Fruit fly (Drosophila melanogaster): ENCODE measurements around the gene Grp170.

Gene Grp170

dm6 chrX:2321900-2322555 is 47.2 kb upstream of the Grp170 start (continued):
- TF ChIP-seq BEAF-32 (GFP tag; optimal IDR thresholded peaks at IDR 0.05) (no peak), gce (GFP tag; IDR thresholded peaks at IDR 0.05) (no peak; the same call in 2 of the 3 replicates), CG17802 (tag; optimal IDR thresholded peaks at IDR 0.05) (no peak), ase (GFP tag; IDR thresholded peaks at IDR 0.05) (peak; percentile 34; the same call in 1 of the 3 replicates), CG3995 (GFP tag; optimal IDR thresholded peaks at IDR 0.05) (no peak), Lim3 (GFP tag; IDR thresholded peaks at IDR 0.05) (no peak), HLH54F (GFP tag; optimal IDR thresholded peaks at IDR 0.05) (peak; percentile 24), CG31441 (GFP tag; IDR thresholded peaks at IDR 0.05) (peak; percentile 30; the same call in 1 of the 2 replicates), ci (GFP tag; IDR thresholded peaks at IDR 0.05) (peak; percentile 82), sd (tag; optimal IDR thresholded peaks at IDR 0.05) (no peak), CG2889 (GFP tag; IDR thresholded peaks at IDR 0.05) (peak; percentile 74; the same call in 2 of the 3 replicates), cwo (GFP tag; optimal IDR thresholded peaks at IDR 0.05) (peak; percentile 5), CG10959 (GFP tag; IDR thresholded peaks at IDR 0.05) (no peak), chif (GFP tag; optimal IDR thresholded peaks at IDR 0.05) (peak; percentile 29 to 48), CG17612 (GFP tag; IDR thresholded peaks at IDR 0.05) (no peak), CG9609 (GFP tag; optimal IDR thresholded peaks at IDR 0.05) (peak; percentile 60), wdn (GFP tag; IDR thresholded peaks at IDR 0.05) (0 out of 2 replicates have a peak, but pooled peaks have one; percentile 23), unpg (GFP tag; optimal IDR thresholded peaks at IDR 0.05) (peak; percentile 47), fd64A (GFP tag; optimal IDR thresholded peaks at IDR 0.05) (no peak), CG1603 (tag; optimal IDR thresholded peaks at IDR 0.05) (peak; percentile 68), pros (GFP tag; optimal IDR thresholded peaks at IDR 0.05) (no peak), gsb-n (tag; optimal IDR thresholded peaks at IDR 0.05) (no peak), eyg (GFP tag; optimal IDR thresholded peaks at IDR 0.05) (peak; percentile 8), CG3163 (GFP tag; optimal IDR thresholded peaks at IDR 0.05) (peak; percentile 20), gro (GFP tag; optimal IDR thresholded peaks at IDR 0.05) (peak; percentile 45), pzg (GFP tag; optimal IDR thresholded peaks at IDR 0.05) (no peak), CG9437 (GFP tag; optimal IDR thresholded peaks at IDR 0.05) (no peak), yki (optimal IDR thresholded peaks at IDR 0.05) (no peak), CG16813 (GFP tag; IDR thresholded peaks at IDR 0.05; ENCODE audit: partially characterized antibody) (no peak), CG15269 (tag; optimal IDR thresholded peaks at IDR 0.05) (peak; percentile 60), croc (GFP tag; conservative IDR thresholded peaks at IDR 0.05) (no peak), CG6854 (GFP tag; optimal IDR thresholded peaks at IDR 0.05) (no peak), sug (tag; optimal IDR thresholded peaks at IDR 0.05) (no peak), wek (GFP tag; optimal IDR thresholded peaks at IDR 0.05) (no peak), gsb (GFP tag; IDR thresholded peaks at IDR 0.05) (0 out of 2 replicates have a peak, but pooled peaks have one; percentile 25), Side (GFP tag; optimal IDR thresholded peaks at IDR 0.05) (peak; percentile 16), CkIIα-i1 (GFP tag; IDR thresholded peaks at IDR 0.05) (no peak), Dip3 (GFP tag; optimal IDR thresholded peaks at IDR 0.05) (no peak), Sry-β (GFP tag; optimal IDR thresholded peaks at IDR 0.05) (no peak), CG14860 (GFP tag; IDR thresholded peaks at IDR 0.05; ENCODE audit: partially characterized antibody) (no peak), Lhr (GFP tag; optimal IDR thresholded peaks at IDR 0.05) (no peak), Sin3A (optimal IDR thresholded peaks at IDR 0.05) (no peak), Mrtf (GFP tag; IDR thresholded peaks at IDR 0.05) (0 out of 3 replicates have a peak, but pooled peaks have one; percentile 56), CG7786 (GFP tag; optimal IDR thresholded peaks at IDR 0.05) (peak; percentile 62), CG18011 (GFP tag; optimal IDR thresholded peaks at IDR 0.05) (no peak), ac (GFP tag; optimal IDR thresholded peaks at IDR 0.05) (peak; percentile 15), CG10462 (GFP tag; optimal IDR thresholded peaks at IDR 0.05) (no peak), slbo (GFP tag; IDR thresholded peaks at IDR 0.05) (peak; percentile 87), HLH3B (GFP tag; IDR thresholded peaks at IDR 0.05) (peak; percentile 60; the same call in 1 of the 2 replicates), nmo (GFP tag; optimal IDR thresholded peaks at IDR 0.05) (peak; percentile 43)

Measured in whole organism, embryonic.